Worm (Caenorhabditis elegans): ENCODE data around the gene soc-2.

The soc-2 gene

DNA sequence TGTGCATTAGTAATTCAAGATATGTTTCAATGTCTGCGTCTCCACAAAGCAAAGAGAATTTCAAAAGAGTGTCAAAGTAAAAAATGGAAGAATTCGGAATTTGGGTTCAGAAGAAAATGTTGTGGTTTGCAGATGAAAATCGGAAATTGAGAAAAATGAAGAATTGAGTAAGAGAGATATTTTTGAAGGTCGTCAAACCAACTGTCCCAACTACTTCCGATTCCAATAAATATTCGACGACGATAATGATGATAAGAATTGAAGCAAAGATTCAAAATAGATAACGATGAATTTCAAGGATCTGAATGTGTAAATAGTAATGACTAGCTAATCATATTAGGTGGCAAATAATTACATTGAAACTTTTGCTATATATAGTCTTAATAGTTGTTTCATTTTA is 12.3 kb downstream of the soc-2 start:
- TF ChIP-seq F16B12.6 (tag; optimal IDR thresholded peaks at IDR 0.05), result no peak
- no peak for TF ChIP-seq unc-30 (tag; optimal IDR thresholded peaks at IDR 0.05)
- peak; percentile 12 for TF ChIP-seq snu-23 (GFP tag; optimal IDR thresholded peaks at IDR 0.05)
- no peak for TF ChIP-seq zip-4 (GFP tag; optimal IDR thresholded peaks at IDR 0.05)
- TF ChIP-seq aha-1 (tag; optimal IDR thresholded peaks at IDR 0.05), result no peak
- TF ChIP-seq elt-3 (tag; optimal IDR thresholded peaks at IDR 0.05), result peak in 3 of 6 experiments; percentile 37 to 73 (median 53)
- peak; percentile 35 for TF ChIP-seq blmp-1 (tag; optimal IDR thresholded peaks at IDR 0.05)
- TF ChIP-seq unc-130 (tag; optimal IDR thresholded peaks at IDR 0.05), result no peak
- peak; percentile 86 for TF ChIP-seq nhr-85 (tag)
- no peak for TF ChIP-seq aly-2 (tag; optimal IDR thresholded peaks at IDR 0.05)
- TF ChIP-seq egl-13 (tag; optimal IDR thresholded peaks at IDR 0.05), result no peak
- peak; percentile 24 for TF ChIP-seq nhr-47 (tag; optimal IDR thresholded peaks at IDR 0.05)
- no peak for TF ChIP-seq lin-39 (tag; optimal IDR thresholded peaks at IDR 0.05)
- TF ChIP-seq unc-86 (tag; optimal IDR thresholded peaks at IDR 0.05), result no peak
- no peak for TF ChIP-seq ets-5 (GFP tag; IDR thresholded peaks at IDR 0.05)
- TF ChIP-seq pqm-1 (tag; optimal IDR thresholded peaks at IDR 0.05), result no peak
- TF ChIP-seq ceh-82 (tag; optimal IDR thresholded peaks at IDR 0.05), result no peak
- TF ChIP-seq dsc-1 (tag; optimal IDR thresholded peaks at IDR 0.05), result no peak
- no peak for TF ChIP-seq nhr-19 (GFP tag; conservative IDR thresholded peaks at IDR 0.05)
- no peak for TF ChIP-seq sox-4 (tag; optimal IDR thresholded peaks at IDR 0.05)
- TF ChIP-seq nhr-77 (tag; optimal IDR thresholded peaks at IDR 0.05), result no peak
- no peak for TF ChIP-seq C34B4.2 (tag; optimal IDR thresholded peaks at IDR 0.05)
- TF ChIP-seq lin-35 (GFP tag; optimal IDR thresholded peaks at IDR 0.05), result no peak
- TF ChIP-seq nhr-90 (tag; optimal IDR thresholded peaks at IDR 0.05; ENCODE audit: poor library complexity), result no peak
- no peak for TF ChIP-seq tlp-1 (tag; optimal IDR thresholded peaks at IDR 0.05)
- no peak for TF ChIP-seq pax-3 (tag; optimal IDR thresholded peaks at IDR 0.05)
- no peak for TF ChIP-seq C04F5.9 (tag; optimal IDR thresholded peaks at IDR 0.05)
- no peak for TF ChIP-seq nhr-71 (tag; optimal IDR thresholded peaks at IDR 0.05)
- TF ChIP-seq nhr-237 (tag; optimal IDR thresholded peaks at IDR 0.05), result no peak
- peak; percentile 60 for TF ChIP-seq lin-14 (GFP tag; optimal IDR thresholded peaks at IDR 0.05)
- TF ChIP-seq ces-1 (GFP tag; optimal IDR thresholded peaks at IDR 0.05), result no peak
- TF ChIP-seq elt-2 (tag; optimal IDR thresholded peaks at IDR 0.05), result no peak

ce11 chrIV:5139189-5139588 is 13.1 kb downstream of the soc-2 start:
- TF ChIP-seq nhr-71 (tag; optimal IDR thresholded peaks at IDR 0.05) (peak; percentile 26), nhr-47 (tag; optimal IDR thresholded peaks at IDR 0.05) (no peak), lsy-2 (tag; optimal IDR thresholded peaks at IDR 0.05) (peak in 1 of 2 experiments; percentile 15), pag-3 (tag; optimal IDR thresholded peaks at IDR 0.05; ENCODE audit: borderline replicate concordance, insufficient read depth) (no peak), alr-1 (tag; optimal IDR thresholded peaks at IDR 0.05; ENCODE audit: borderline replicate concordance) (no peak), lin-14 (GFP tag; optimal IDR thresholded peaks at IDR 0.05) (peak; percentile 68), fkh-10 (GFP tag; optimal IDR thresholded peaks at IDR 0.05) (peak; percentile 73), mep-1 (tag; optimal IDR thresholded peaks at IDR 0.05) (no peak)

- TF ChIP-seq nhr-76 (tag; optimal IDR thresholded peaks at IDR 0.05) (no peak), C16A3.4 (tag; optimal IDR thresholded peaks at IDR 0.05) (no peak), ceh-82 (tag; optimal IDR thresholded peaks at IDR 0.05) (peak in 2 of 3 experiments; percentile 25 to 51), fos-1 (tag; optimal IDR thresholded peaks at IDR 0.05) (no peak), fkh-4 (tag; optimal IDR thresholded peaks at IDR 0.05; ENCODE audit: borderline replicate concordance) (no peak), mep-1 (tag; optimal IDR thresholded peaks at IDR 0.05) (no peak), nhr-77 (tag; optimal IDR thresholded peaks at IDR 0.05) (no peak), aha-1 (tag; optimal IDR thresholded peaks at IDR 0.05) (no peak), nhr-19 (GFP tag; conservative IDR thresholded peaks at IDR 0.05) (no peak), sox-4 (tag; optimal IDR thresholded peaks at IDR 0.05) (no peak), fkh-10 (GFP tag; optimal IDR thresholded peaks at IDR 0.05) (peak; percentile 95), ets-5 (GFP tag; IDR thresholded peaks at IDR 0.05) (no peak), swsn-7 (tag; optimal IDR thresholded peaks at IDR 0.05) (no peak), jun-1 (tag; optimal IDR thresholded peaks at IDR 0.05) (no peak), tbx-2 (tag; optimal IDR thresholded peaks at IDR 0.05) (no peak), efl-1 (optimal IDR thresholded peaks at IDR 0.05) (no peak), efl-1 (GFP tag; optimal IDR thresholded peaks at IDR 0.05 in 1 of 2) (peak in 1 of 2 experiments; percentile 72), C34B4.2 (tag; optimal IDR thresholded peaks at IDR 0.05) (no peak), vab-15 (tag; optimal IDR thresholded peaks at IDR 0.05) (no peak), C04F5.9 (tag; optimal IDR thresholded peaks at IDR 0.05) (no peak), dpl-1 (GFP tag; optimal IDR thresholded peaks at IDR 0.05) (no peak), sup-37 (GFP tag; optimal IDR thresholded peaks at IDR 0.05) (no peak), blmp-1 (tag; optimal IDR thresholded peaks at IDR 0.05) (no peak), pax-3 (tag; optimal IDR thresholded peaks at IDR 0.05) (no peak), lin-14 (GFP tag; optimal IDR thresholded peaks at IDR 0.05) (peak; percentile 89), lsy-2 (tag; optimal IDR thresholded peaks at IDR 0.05) (peak; percentile 29)
Measured at ce11 chrIV:5137809-5138208, 14.5 kb downstream of the soc-2 start.
